Worm (Caenorhabditis elegans) whole organism, L3 larva: Measurements from ENCODE around the gene Y64G10A.2.

ENCODE experiments used
- aly-2 ChIP-seq: fragments of 150-350 bp; optimal IDR thresholded peaks from 2 replicates; lab custom pipeline; 2014; ENCODE audit warnings: missing biosample characterization, missing genetic modification characterization
- ceh-9 ChIP-seq: sonication (generic microtip); optimal IDR thresholded peaks from 2 replicates; lab custom pipeline; 2018; ENCODE audit warnings: missing biosample characterization, missing genetic modification characterization
- egl-27 ChIP-seq: sonication (generic microtip); optimal IDR thresholded peaks from 4 replicates; lab custom pipeline; 2017; ENCODE audit warnings: missing biosample characterization, missing genetic modification reagents, missing genetic modification characterization
- elt-1 ChIP-seq: fragments of 150-350 bp; optimal IDR thresholded peaks from 2 replicates; lab custom pipeline; 2014; ENCODE audit warnings: missing biosample characterization, missing genetic modification characterization
- fkh-10 ChIP-seq: sonication (generic microtip); optimal IDR thresholded peaks from 2 replicates; lab custom pipeline; 2017; ENCODE audit warnings: missing biosample characterization, missing genetic modification reagents, missing genetic modification characterization
- fos-1 ChIP-seq: fragments of 150-350 bp; optimal IDR thresholded peaks from 2 replicates; lab custom pipeline; 2014; ENCODE audit warnings: missing biosample characterization, missing genetic modification characterization
- lin-39 ChIP-seq: fragments of 150-350 bp; optimal IDR thresholded peaks from 2 replicates; lab custom pipeline; 2018; ENCODE audit warnings: missing biosample characterization, missing genetic modification reagents, missing genetic modification characterization
- nhr-12 ChIP-seq: fragments of 150-350 bp; optimal IDR thresholded peaks from 2 replicates; lab custom pipeline; 2014; ENCODE audit warnings: missing biosample characterization, missing genetic modification characterization
- nhr-76 ChIP-seq: fragments of 150-350 bp; sonication (generic microtip); optimal IDR thresholded peaks from 5 replicates; lab custom pipeline; 2014; ENCODE audit warnings: missing biosample characterization, missing genetic modification characterization
- pha-4 ChIP-seq: fragments of 150-350 bp; optimal IDR thresholded peaks from 2 replicates; lab custom pipeline; 2014; ENCODE audit warnings: missing biosample characterization, missing genetic modification reagents, missing genetic modification characterization
- sea-2 ChIP-seq: fragments of 150-350 bp; sonication (generic microtip); optimal IDR thresholded peaks from 4 replicates; lab custom pipeline; 2014; ENCODE audit warnings: missing biosample characterization, missing genetic modification reagents, missing genetic modification characterization
- unc-39 ChIP-seq: sonication (generic microtip); optimal IDR thresholded peaks from 4 replicates; lab custom pipeline; 2017; ENCODE audit warnings: missing biosample characterization, missing genetic modification characterization
- unc-62 ChIP-seq: fragments of 150-350 bp; sonication (generic microtip); optimal IDR thresholded peaks from 4 replicates; lab custom pipeline; 2014; ENCODE audit warnings: missing biosample characterization, missing genetic modification reagents, missing genetic modification characterization

DNA sequence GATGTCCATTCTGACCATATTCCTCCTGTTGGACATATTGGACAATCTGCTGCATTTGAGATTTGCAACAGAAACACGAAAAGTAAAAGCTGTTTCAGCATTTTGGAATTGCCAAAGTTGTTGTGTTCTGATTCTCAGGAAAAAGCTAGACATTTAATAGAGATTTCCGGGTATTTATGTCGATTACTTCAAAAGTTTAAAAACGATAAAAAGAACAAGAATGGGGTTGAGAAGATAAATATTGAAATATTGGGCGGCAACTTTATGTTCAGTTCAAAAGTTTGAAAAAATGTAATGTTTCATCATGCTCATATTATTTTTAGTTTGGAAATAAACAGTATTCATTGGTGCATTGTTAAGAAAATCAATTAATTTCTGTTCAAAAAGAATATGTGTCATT lies 5.3 kb downstream of the Y64G10A.2 start, which contains the start of gene Y64G10A.1:
- no peak for TF ChIP-seq aly-2 (tag; lab: Kevin White, UChicago)
- TF ChIP-seq unc-62, result no peak
- TF ChIP-seq fkh-10 (GFP tag; lab: Kevin White, UChicago), result no peak
- TF ChIP-seq unc-39, result no peak
- no peak for TF ChIP-seq egl-27 (tag; lab: Kevin White, UChicago)
- TF ChIP-seq sea-2 (GFP tag; lab: Kevin White, UChicago), result no peak
- no peak for TF ChIP-seq elt-1 (tag; lab: Kevin White, UChicago)
- TF ChIP-seq lin-39, result no peak
- TF ChIP-seq nhr-76 (tag; lab: Kevin White, UChicago), result no peak
- TF ChIP-seq nhr-12 (tag; lab: Kevin White, UChicago), result no peak
- TF ChIP-seq fos-1, result no peak
- no peak for TF ChIP-seq ceh-9
- TF ChIP-seq pha-4 (tag; lab: Kevin White, UChicago), result no peak
